Fruit fly (Drosophila melanogaster): ENCODE measurements around the gene Tie.

- TF ChIP-seq psq (GFP tag; optimal IDR thresholded peaks at IDR 0.05) (no peak), Blimp-1 (GFP tag; optimal IDR thresholded peaks at IDR 0.05) (no peak), Usf (GFP tag; optimal IDR thresholded peaks at IDR 0.05) (no peak), gt (GFP tag; IDR thresholded peaks at IDR 0.05) (no peak), sens (GFP tag) (no peak), CG16815 (GFP tag; optimal IDR thresholded peaks at IDR 0.05) (no peak)
Measured at dm6 chr3L:4555787-4556186, 23.8 kb upstream of the Tie start, which contains the start of gene CG42540.

Data from whole organism, embryonic.